Worm (Caenorhabditis elegans): ENCODE data around the gene col-42.

col-42 gene

DNA sequence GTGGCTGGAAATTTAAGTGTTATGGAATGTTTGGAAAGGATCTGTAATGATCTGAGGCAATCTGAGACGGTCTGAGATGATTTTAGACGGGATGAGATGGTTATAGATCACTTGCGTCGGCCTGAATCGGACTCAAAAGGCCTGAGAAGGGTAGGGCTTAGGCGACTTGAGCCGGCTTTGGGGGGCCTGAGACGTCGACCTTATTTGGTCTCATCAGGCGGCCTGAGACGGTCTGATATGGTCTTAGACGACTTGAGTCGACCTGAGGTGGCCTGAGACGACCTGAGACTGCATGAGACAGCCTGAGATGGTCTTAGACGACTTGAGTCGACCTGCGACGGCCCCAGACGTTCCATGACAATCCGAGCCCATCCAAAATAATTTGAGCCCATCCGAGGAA is 18.1 kb downstream of the col-42 start:
- TF ChIP-seq lsy-2 (tag; optimal IDR thresholded peaks at IDR 0.05) (no peak), skn-1 (tag; optimal IDR thresholded peaks at IDR 0.05) (no peak), nhr-6 (tag; optimal IDR thresholded peaks at IDR 0.05) (no peak), alr-1 (tag; optimal IDR thresholded peaks at IDR 0.05) (no peak), ama-1 (optimal IDR thresholded peaks at IDR 0.05) (no peak), nhr-77 (tag; optimal IDR thresholded peaks at IDR 0.05) (no peak), peb-1 (tag; optimal IDR thresholded peaks at IDR 0.05) (no peak), sma-9 (GFP tag; optimal IDR thresholded peaks at IDR 0.05) (no peak), sma-9 (tag; optimal IDR thresholded peaks at IDR 0.05) (no peak), sem-4 (tag; optimal IDR thresholded peaks at IDR 0.05) (no peak), ZK546.5 (tag; optimal IDR thresholded peaks at IDR 0.05) (no peak)

DNA sequence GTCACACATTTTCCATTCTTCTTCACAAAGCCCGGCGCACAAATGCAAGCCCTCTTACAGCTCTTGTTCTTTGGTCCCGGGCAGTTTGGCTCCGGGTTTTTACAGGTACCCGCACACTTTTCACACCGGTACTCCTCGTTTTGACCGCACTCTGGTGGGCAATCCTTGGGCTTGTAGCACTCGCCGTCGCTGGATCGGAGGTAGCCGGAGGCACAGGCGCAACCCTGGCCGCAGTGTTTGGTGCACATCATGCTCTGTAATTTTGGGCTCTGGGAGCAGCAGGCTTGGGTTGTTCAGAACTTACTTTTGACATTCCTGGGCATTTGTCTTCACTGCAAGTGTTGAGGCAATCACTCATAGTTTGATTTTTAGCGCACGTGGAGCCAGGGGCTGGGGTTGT is 19.1 kb downstream of the col-42 start:
- TF ChIP-seq ceh-16 (tag; optimal IDR thresholded peaks at IDR 0.05), result no peak
- no peak for TF ChIP-seq sem-4 (tag; optimal IDR thresholded peaks at IDR 0.05)
- TF ChIP-seq lin-11 (tag; optimal IDR thresholded peaks at IDR 0.05), result no peak
- no peak for TF ChIP-seq mab-5 (tag; optimal IDR thresholded peaks at IDR 0.05)
- no peak for TF ChIP-seq ztf-1 (GFP tag; conservative IDR thresholded peaks at IDR 0.05)
- TF ChIP-seq sma-3 (GFP tag; optimal IDR thresholded peaks at IDR 0.05), result no peak
- no peak for TF ChIP-seq nhr-6 (tag; optimal IDR thresholded peaks at IDR 0.05)
- no peak for TF ChIP-seq unc-55 (GFP tag; optimal IDR thresholded peaks at IDR 0.05)

DNA sequence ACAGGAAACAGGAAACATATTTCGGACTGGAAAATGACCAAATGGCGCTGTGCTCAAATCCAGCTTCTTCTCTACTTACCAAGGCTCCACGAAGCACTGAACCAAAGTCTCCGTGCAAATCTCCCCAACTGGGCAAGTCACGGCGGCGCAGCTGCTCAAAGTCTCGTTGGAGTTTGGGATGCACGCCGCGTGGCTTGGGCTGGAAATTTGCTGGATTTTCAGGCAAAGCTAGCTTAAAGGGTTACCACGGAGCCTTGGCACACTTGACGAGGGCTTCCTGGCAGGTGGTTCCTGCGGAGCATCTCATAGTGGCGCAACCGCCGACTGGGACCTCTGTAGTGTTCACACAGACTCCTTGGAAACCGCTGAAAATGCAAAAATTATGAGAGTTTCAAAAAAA is 20.6 kb downstream of the col-42 start:
- TF ChIP-seq sem-4 (tag; optimal IDR thresholded peaks at IDR 0.05) (no peak), ztf-1 (GFP tag; conservative IDR thresholded peaks at IDR 0.05) (no peak), nhr-25 (tag; optimal IDR thresholded peaks at IDR 0.05) (no peak), sma-3 (GFP tag; optimal IDR thresholded peaks at IDR 0.05) (no peak), lin-39 (tag; optimal IDR thresholded peaks at IDR 0.05) (no peak), sma-9 (GFP tag; optimal IDR thresholded peaks at IDR 0.05) (no peak), sma-9 (tag; optimal IDR thresholded peaks at IDR 0.05) (no peak), F13H6.1 (tag; optimal IDR thresholded peaks at IDR 0.05) (no peak), nhr-6 (tag; optimal IDR thresholded peaks at IDR 0.05) (no peak)

DNA sequence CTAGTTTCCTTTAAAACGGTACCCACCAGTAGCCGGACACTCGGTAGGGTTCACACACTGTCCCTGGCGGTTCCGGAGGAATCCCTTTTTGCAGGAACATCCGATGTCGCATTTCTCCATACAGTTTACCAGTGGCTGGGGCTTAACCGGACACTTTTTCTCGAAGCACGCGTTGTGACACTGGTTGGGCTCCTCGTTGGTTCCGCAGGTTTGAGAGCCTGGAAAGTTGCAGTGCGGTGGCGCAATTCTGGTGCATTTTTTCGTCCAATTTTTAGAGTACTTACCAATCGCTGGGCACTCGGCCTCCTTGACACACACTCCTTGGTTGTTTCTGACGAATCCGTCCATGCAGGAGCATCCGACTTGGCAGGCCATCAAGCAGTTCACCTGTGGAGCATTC is 24.0 kb downstream of the col-42 start:
- TF ChIP-seq mab-5 (tag; optimal IDR thresholded peaks at IDR 0.05) (no peak), dmd-4 (tag; optimal IDR thresholded peaks at IDR 0.05) (no peak), unc-62 (GFP tag; optimal IDR thresholded peaks at IDR 0.05) (no peak), ztf-4 (tag; optimal IDR thresholded peaks at IDR 0.05) (no peak), unc-39 (tag; optimal IDR thresholded peaks at IDR 0.05) (no peak), nhr-10 (tag; optimal IDR thresholded peaks at IDR 0.05) (no peak), snpc-4 (tag; optimal IDR thresholded peaks at IDR 0.05) (no peak)

DNA sequence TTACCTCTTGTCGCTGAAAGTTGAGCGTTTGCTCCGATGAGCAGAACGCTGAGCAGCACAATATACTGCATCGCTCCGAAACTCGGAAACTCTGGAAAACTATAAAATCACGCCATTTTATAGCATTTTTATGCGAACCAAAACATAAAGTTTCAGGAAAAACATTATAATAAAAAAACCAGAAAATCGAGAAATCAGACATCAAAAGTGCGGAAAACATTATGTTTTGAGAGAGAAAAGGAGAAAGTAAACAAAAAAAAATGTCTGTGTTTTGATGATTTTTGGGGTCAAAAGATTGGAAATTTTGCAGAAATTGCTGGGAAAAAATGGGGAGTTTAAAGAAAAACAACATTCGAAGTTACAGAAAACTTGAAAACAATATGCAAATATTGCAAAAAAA is 25.7 kb downstream of the col-42 start, which contains the start of gene Y69H2.3:
TSS of gene Y69H2.3 (minus strand) at position 101 of the 400 bp plus-strand sequence.
- TF ChIP-seq unc-39 (tag; optimal IDR thresholded peaks at IDR 0.05) (no peak), blmp-1 (tag; optimal IDR thresholded peaks at IDR 0.05; ENCODE audit: insufficient read depth) (no peak), skn-1 (tag; optimal IDR thresholded peaks at IDR 0.05) (no peak), sma-3 (GFP tag; optimal IDR thresholded peaks at IDR 0.05) (no peak), snpc-4 (tag; optimal IDR thresholded peaks at IDR 0.05) (no peak), nhr-25 (tag; optimal IDR thresholded peaks at IDR 0.05) (no peak), aly-2 (tag; optimal IDR thresholded peaks at IDR 0.05) (no peak), sma-9 (GFP tag; optimal IDR thresholded peaks at IDR 0.05) (no peak), sma-9 (tag; optimal IDR thresholded peaks at IDR 0.05) (no peak), ztf-11 (tag; optimal IDR thresholded peaks at IDR 0.05) (no peak), lsy-2 (tag; optimal IDR thresholded peaks at IDR 0.05) (no peak), crh-2 (tag; optimal IDR thresholded peaks at IDR 0.05) (no peak), elt-3 (tag; optimal IDR thresholded peaks at IDR 0.05) (no peak), nhr-6 (tag; optimal IDR thresholded peaks at IDR 0.05) (no peak), nhr-11 (tag; optimal IDR thresholded peaks at IDR 0.05) (no peak), nhr-12 (tag; optimal IDR thresholded peaks at IDR 0.05) (no peak)

DNA sequence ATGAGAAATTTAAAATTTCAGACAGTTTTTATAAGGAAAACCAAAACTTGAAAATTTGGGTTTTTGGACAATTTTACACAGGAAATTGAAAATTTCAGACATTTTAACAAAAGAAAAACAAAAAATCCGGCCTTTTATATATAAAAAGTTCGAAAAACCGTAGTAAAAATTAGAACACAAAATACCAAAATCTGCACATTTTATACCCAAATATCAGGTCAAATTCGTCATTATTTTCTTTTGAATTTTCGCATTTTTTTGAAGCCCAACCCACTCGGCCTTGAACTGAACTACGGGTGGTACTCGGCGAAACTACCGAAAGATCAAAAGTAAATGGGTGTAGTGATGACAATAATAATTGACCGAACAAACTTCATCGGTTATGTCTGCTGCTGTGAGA is 28.9 kb downstream of the col-42 start:
- TF ChIP-seq sma-9 (GFP tag; optimal IDR thresholded peaks at IDR 0.05), result no peak
- TF ChIP-seq sma-9 (tag; optimal IDR thresholded peaks at IDR 0.05), result no peak
- TF ChIP-seq mdl-1 (tag; optimal IDR thresholded peaks at IDR 0.05), result no peak
- TF ChIP-seq nhr-129 (tag; optimal IDR thresholded peaks at IDR 0.05), result no peak
- no peak for TF ChIP-seq fos-1 (tag; optimal IDR thresholded peaks at IDR 0.05)
- TF ChIP-seq nhr-21 (tag; optimal IDR thresholded peaks at IDR 0.05), result no peak
- no peak for TF ChIP-seq nhr-77 (tag; optimal IDR thresholded peaks at IDR 0.05)
- TF ChIP-seq lsy-2 (tag; optimal IDR thresholded peaks at IDR 0.05), result no peak
- TF ChIP-seq snpc-4 (tag; optimal IDR thresholded peaks at IDR 0.05), result no peak
- no peak for TF ChIP-seq ama-1 (optimal IDR thresholded peaks at IDR 0.05)
- TF ChIP-seq crh-2 (tag; optimal IDR thresholded peaks at IDR 0.05), result no peak
- no peak for TF ChIP-seq ZK546.5 (tag; optimal IDR thresholded peaks at IDR 0.05)
- no peak for TF ChIP-seq ztf-11 (tag; optimal IDR thresholded peaks at IDR 0.05)
- no peak for TF ChIP-seq unc-62 (GFP tag; optimal IDR thresholded peaks at IDR 0.05)
- TF ChIP-seq sem-4 (tag; optimal IDR thresholded peaks at IDR 0.05), result no peak
- TF ChIP-seq ceh-82 (tag; optimal IDR thresholded peaks at IDR 0.05), result no peak
- TF ChIP-seq aly-2 (tag; optimal IDR thresholded peaks at IDR 0.05), result no peak
